Fruit fly (Drosophila melanogaster) whole organism, embryonic: ENCODE results near the gene CG11294.

ENCODE experiments used
- Aef1 ChIP-seq: fragments of 200-800 bp; sonication (Bioruptor generic); IDR thresholded peaks from 3 replicates; pipeline ENCODE4 v1.3.6; 2022; ENCODE audit warnings: missing biosample characterization, missing genetic modification characterization
- Atf-2 ChIP-seq: fragments of 200-800 bp; sonication (Bioruptor generic); optimal IDR thresholded peaks from 2 replicates; lab custom pipeline; 2016; ENCODE audit warnings: missing biosample characterization, missing genetic modification characterization
- CG11456 ChIP-seq: fragments of 200-800 bp; sonication (Bioruptor generic); IDR thresholded peaks from 3 replicates; pipeline ENCODE4 v1.3.6; 2022; ENCODE audit warnings: missing biosample characterization, missing genetic modification characterization
- CG12391 ChIP-seq: fragments of 200-800 bp; sonication (Bioruptor generic); optimal IDR thresholded peaks from 3 replicates; lab custom pipeline; 2018; ENCODE audit warnings: missing biosample characterization, mild to moderate bottlenecking, missing genetic modification characterization, moderate library complexity
- CG13287 ChIP-seq: fragments of 200-800 bp; sonication (Bioruptor generic); IDR thresholded peaks from 2 replicates; pipeline ENCODE4 v1.3.6; 2022; ENCODE audit warnings: missing biosample characterization, missing genetic modification characterization; ENCODE audit not compliant: partially characterized antibody
- CG14710 ChIP-seq: fragments of 200-800 bp; sonication (Bioruptor generic); optimal IDR thresholded peaks from 3 replicates; lab custom pipeline; 2019; ENCODE audit warnings: missing biosample characterization, mild to moderate bottlenecking, missing genetic modification characterization, moderate library complexity
- CG15011 ChIP-seq: fragments of 200-800 bp; sonication (Bioruptor generic); optimal IDR thresholded peaks from 3 replicates; lab custom pipeline; 2018; ENCODE audit warnings: missing biosample characterization, mild to moderate bottlenecking, missing genetic modification characterization
- CG15514 ChIP-seq: fragments of 200-800 bp; sonication (Bioruptor generic); optimal IDR thresholded peaks from 3 replicates; lab custom pipeline; 2017; ENCODE audit warnings: missing biosample characterization, missing genetic modification characterization, mild to moderate bottlenecking, moderate library complexity, missing genetic modification reagents
- CG17186 ChIP-seq: fragments of 200-800 bp; sonication (Bioruptor generic); optimal IDR thresholded peaks from 3 replicates; lab custom pipeline; 2017; ENCODE audit warnings: missing biosample characterization, missing genetic modification reagents, missing genetic modification characterization
- CG31388 ChIP-seq: fragments of 200-800 bp; sonication (Bioruptor generic); optimal IDR thresholded peaks from 2 replicates; lab custom pipeline; 2016; ENCODE audit warnings: missing biosample characterization, missing genetic modification characterization
- CG32767 ChIP-seq: fragments of 200-800 bp; sonication (Bioruptor generic); IDR thresholded peaks from 2 replicates; pipeline ENCODE4 v1.3.6; 2022; ENCODE audit warnings: missing biosample characterization, missing genetic modification characterization
- CG3995 ChIP-seq: fragments of 200-800 bp; sonication (Bioruptor generic); optimal IDR thresholded peaks from 3 replicates; lab custom pipeline; 2016; ENCODE audit warnings: missing biosample characterization, missing genetic modification characterization
- CG4282 ChIP-seq: fragments of 200-800 bp; sonication (Bioruptor generic); optimal IDR thresholded peaks from 2 replicates; lab custom pipeline; 2016; ENCODE audit warnings: missing biosample characterization, missing genetic modification characterization
- CG4424 ChIP-seq: fragments of 200-800 bp; sonication (Bioruptor generic); optimal IDR thresholded peaks from 3 replicates; lab custom pipeline; 2016; ENCODE audit warnings: missing biosample characterization, missing genetic modification characterization
- CG9797 ChIP-seq: fragments of 200-800 bp; sonication (Bioruptor generic); optimal IDR thresholded peaks from 3 replicates; lab custom pipeline; 2018; ENCODE audit warnings: missing biosample characterization, mild to moderate bottlenecking, missing genetic modification characterization
- Dll ChIP-seq: fragments of 200-800 bp; sonication (Bioruptor generic); IDR thresholded peaks from 4 replicates; pipeline ENCODE4 v1.3.6; 2022; ENCODE audit warnings: missing biosample characterization, missing genetic modification characterization; ENCODE audit not compliant: partially characterized antibody
- Dp ChIP-seq: fragments of 200-800 bp; sonication (Bioruptor generic); optimal IDR thresholded peaks from 2 replicates; lab custom pipeline; 2018; ENCODE audit warnings: missing biosample characterization, mild to moderate bottlenecking, missing genetic modification characterization, moderate library complexity
- E2f1 ChIP-seq: fragments of 200-800 bp; sonication (Bioruptor generic); IDR thresholded peaks from 2 replicates; pipeline ENCODE4 v1.3.6; 2022; ENCODE audit warnings: missing biosample characterization, missing genetic modification characterization
- Eip74EF ChIP-seq, 2 experiments: fragments of 200-800 bp in 1 of 2; fragments of >200 bp in 1 of 2; sonication (Bioruptor generic) in 1 of 2; optimal IDR thresholded peaks; 2 replicates each; lab custom pipeline; 2017 to 2019; ENCODE audit warnings: missing biosample characterization in 2 of 2, missing genetic modification characterization in 2 of 2, mild to moderate bottlenecking in 1 of 2, moderate library complexity in 1 of 2
- MESR4 ChIP-seq: fragments of 200-800 bp; sonication (Bioruptor generic); optimal IDR thresholded peaks from 2 replicates; lab custom pipeline; 2018; ENCODE audit warnings: missing biosample characterization, mild to moderate bottlenecking, missing genetic modification characterization, moderate library complexity
- Med ChIP-seq: fragments of 200-800 bp; sonication (Bioruptor generic); peaks from one replicate; lab custom pipeline; 2016; ENCODE audit warnings: missing biosample characterization, missing genetic modification characterization, mild to moderate bottlenecking, inconsistent platforms, moderate library complexity
- Nf-YA ChIP-seq: fragments of 200-800 bp; sonication (Bioruptor generic); IDR thresholded peaks from 2 replicates; pipeline ENCODE4 v1.3.6; 2022; ENCODE audit warnings: missing biosample characterization, missing genetic modification characterization
- Oli ChIP-seq: fragments of 200-800 bp; sonication (Bioruptor generic); optimal IDR thresholded peaks from 2 replicates; lab custom pipeline; 2018; ENCODE audit warnings: missing biosample characterization, mild to moderate bottlenecking, missing genetic modification characterization, moderate library complexity
- Sin3A ChIP-seq: fragments of >200 bp; optimal IDR thresholded peaks from 2 replicates; lab custom pipeline; 2018
- Vsx1 ChIP-seq: fragments of 200-800 bp; sonication (Bioruptor generic); optimal IDR thresholded peaks from 2 replicates; lab custom pipeline; 2017; ENCODE audit warnings: missing biosample characterization, mild to moderate bottlenecking, missing genetic modification characterization, missing genetic modification reagents
- ab ChIP-seq: fragments of 200-800 bp; sonication (Bioruptor generic); optimal IDR thresholded peaks from 2 replicates; lab custom pipeline; 2016; ENCODE audit warnings: missing biosample characterization, missing genetic modification characterization
- amos ChIP-seq: fragments of 200-800 bp; sonication (Bioruptor generic); IDR thresholded peaks from 2 replicates; pipeline ENCODE4 v1.3.6; 2022; ENCODE audit warnings: missing biosample characterization, missing genetic modification characterization; ENCODE audit not compliant: partially characterized antibody
- ase ChIP-seq: fragments of 200-800 bp; sonication (Bioruptor generic); IDR thresholded peaks from 3 replicates; pipeline ENCODE4 v1.3.6; 2022; ENCODE audit warnings: missing biosample characterization, missing genetic modification characterization
- bcd ChIP-seq: fragments of 200-800 bp; sonication (Bioruptor generic); optimal IDR thresholded peaks from 2 replicates; lab custom pipeline; 2017; ENCODE audit warnings: missing biosample characterization, mild to moderate bottlenecking, missing genetic modification characterization
- chm ChIP-seq: fragments of 200-800 bp; sonication (Bioruptor generic); IDR thresholded peaks from 2 replicates; pipeline ENCODE4 v1.3.6; 2022; ENCODE audit warnings: missing biosample characterization, missing genetic modification characterization
- cwo ChIP-seq: fragments of 200-800 bp; sonication (Bioruptor generic); optimal IDR thresholded peaks from 3 replicates; lab custom pipeline; 2017; ENCODE audit warnings: missing biosample characterization, missing genetic modification characterization, mild to moderate bottlenecking, moderate library complexity, missing genetic modification reagents
- emc ChIP-seq: fragments of 200-800 bp; sonication (Bioruptor generic); optimal IDR thresholded peaks from 2 replicates; lab custom pipeline; 2016; ENCODE audit warnings: missing biosample characterization, missing genetic modification characterization
- en ChIP-seq: fragments of 200-800 bp; sonication (Bioruptor generic); optimal IDR thresholded peaks from 2 replicates; lab custom pipeline; 2016; ENCODE audit warnings: missing biosample characterization, missing genetic modification characterization
- eve ChIP-seq, 2 experiments: fragments of >200 bp; optimal IDR thresholded peaks; 2 replicates each; lab custom pipeline; 2017; ENCODE audit warnings: missing biosample characterization in 2 of 2, missing genetic modification characterization in 2 of 2
- exex ChIP-seq: fragments of 200-800 bp; sonication (Bioruptor generic); optimal IDR thresholded peaks from 4 replicates; lab custom pipeline; 2018; ENCODE audit warnings: missing biosample characterization, mild to moderate bottlenecking, missing genetic modification characterization, moderate library complexity
- gfzf ChIP-seq: fragments of 200-800 bp; sonication (Bioruptor generic); optimal IDR thresholded peaks from 2 replicates; lab custom pipeline; 2016; ENCODE audit warnings: missing biosample characterization, mild to moderate bottlenecking, missing genetic modification characterization, moderate library complexity
- h ChIP-seq: fragments of >200 bp; optimal IDR thresholded peaks from 2 replicates; lab custom pipeline; 2017
- hb ChIP-seq: fragments of 200-800 bp; sonication (Bioruptor generic); IDR thresholded peaks from 3 replicates; pipeline ENCODE4 v1.3.6; 2022; ENCODE audit warnings: missing biosample characterization, missing genetic modification characterization; ENCODE audit not compliant: partially characterized antibody
- hkb ChIP-seq, 2 experiments: fragments of 200-800 bp in 1 of 2; fragments of >200 bp in 1 of 2; sonication (Bioruptor generic) in 1 of 2; IDR thresholded peaks in 1 of 2; optimal IDR thresholded peaks in 1 of 2; 2 replicates each; pipeline versions ENCODE4 v1.3.6 to Lab custom; 2017 to 2022; ENCODE audit warnings: missing biosample characterization in 1 of 2, missing genetic modification characterization in 1 of 2
- kay ChIP-seq: fragments of 200-800 bp; sonication (Bioruptor generic); optimal IDR thresholded peaks from 2 replicates; lab custom pipeline; 2016; ENCODE audit warnings: missing biosample characterization, missing genetic modification characterization
- kni ChIP-seq: fragments of 200-800 bp; sonication (Bioruptor generic); optimal IDR thresholded peaks from 3 replicates; lab custom pipeline; 2017; ENCODE audit warnings: mild to moderate bottlenecking, missing biosample characterization, missing genetic modification reagents, missing genetic modification characterization
- pnt ChIP-seq: fragments of 200-800 bp; sonication (Bioruptor generic); optimal IDR thresholded peaks from 3 replicates; lab custom pipeline; 2016; ENCODE audit warnings: missing biosample characterization, missing genetic modification characterization
- rib ChIP-seq: fragments of 200-800 bp; sonication (Bioruptor generic); IDR thresholded peaks from 2 replicates; pipeline ENCODE4 v1.3.6; 2022; ENCODE audit warnings: missing biosample characterization, missing genetic modification characterization
- row ChIP-seq: fragments of 200-800 bp; sonication (Bioruptor generic); IDR thresholded peaks from 3 replicates; pipeline ENCODE4 v1.3.6; 2022; ENCODE audit warnings: missing biosample characterization, missing genetic modification characterization
- salm ChIP-seq: fragments of 200-800 bp; sonication (Bioruptor generic); optimal IDR thresholded peaks from 2 replicates; lab custom pipeline; 2018; ENCODE audit warnings: missing biosample characterization, mild to moderate bottlenecking, missing genetic modification characterization
- sim ChIP-seq: fragments of 200-800 bp; sonication (Bioruptor generic); IDR thresholded peaks from 2 replicates; pipeline ENCODE4 v1.3.6; 2022; ENCODE audit warnings: missing biosample characterization, missing genetic modification characterization
- sug ChIP-seq: fragments of 200-800 bp; optimal IDR thresholded peaks from 2 replicates; lab custom pipeline; 2019; ENCODE audit warnings: missing biosample characterization, mild to moderate bottlenecking, missing genetic modification characterization, moderate library complexity
- tll ChIP-seq, 2 experiments: fragments of 200-800 bp in 1 of 2; fragments of >200 bp in 1 of 2; sonication (Bioruptor generic) in 1 of 2; optimal IDR thresholded peaks; 2 replicates each; lab custom pipeline; 2017 to 2019; ENCODE audit warnings: missing biosample characterization in 2 of 2, missing genetic modification characterization in 2 of 2, mild to moderate bottlenecking in 1 of 2, moderate library complexity in 1 of 2
- tx ChIP-seq: fragments of 200-800 bp; sonication (Bioruptor generic); optimal IDR thresholded peaks from 2 replicates; lab custom pipeline; 2016; ENCODE audit warnings: missing biosample characterization, missing genetic modification characterization
- zf30C ChIP-seq: fragments of 200-800 bp; sonication (Bioruptor generic); optimal IDR thresholded peaks from 3 replicates; lab custom pipeline; 2018; ENCODE audit warnings: missing biosample characterization, mild to moderate bottlenecking, missing genetic modification characterization

CG11294 gene

DNA sequence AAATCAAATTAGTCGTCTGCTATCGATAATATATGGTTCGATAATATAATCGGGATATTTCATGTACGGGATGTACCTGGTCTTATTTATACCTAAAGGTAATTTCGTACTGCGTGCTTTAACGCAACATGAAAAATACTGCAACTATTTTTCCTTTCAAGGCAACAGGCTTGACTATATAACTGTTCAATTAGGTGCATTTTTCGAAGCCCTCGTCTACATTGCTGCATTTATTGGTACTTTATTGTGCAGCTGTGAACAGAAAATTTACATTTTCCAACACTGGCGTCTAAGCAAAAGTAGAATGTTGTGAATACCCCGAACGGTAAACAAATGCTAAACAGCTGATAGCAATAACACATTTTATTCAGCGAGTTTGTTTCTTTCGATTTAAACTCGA is 3.4 kb downstream of the CG11294 start, which contains the start of the genes Ppt1 and Ogg1 (continued):
- TF ChIP-seq tll (GFP tag; optimal IDR thresholded peaks at IDR 0.05; lab: Kevin White, UChicago), result no peak
- no peak for TF ChIP-seq Eip74EF (GFP tag; optimal IDR thresholded peaks at IDR 0.05; lab: Kevin White, UChicago)
- peak in 1 of 2 experiments; percentile 87 for TF ChIP-seq eve (GFP tag; optimal IDR thresholded peaks at IDR 0.05; lab: Kevin White, UChicago)
- TF ChIP-seq CG4282 (GFP tag; lab: Kevin White, UChicago), result peak; percentile 35
- no peak for TF ChIP-seq salm (tag; lab: Kevin White, UChicago)
- no peak for TF ChIP-seq hb
- peak; percentile 61 for TF ChIP-seq tx (GFP tag; lab: Kevin White, UChicago)
- no peak for TF ChIP-seq zf30C
- no peak; the same call in 2 of the 3 replicates for TF ChIP-seq ase (GFP tag; lab: Robert Waterston, UW)
- TF ChIP-seq hkb (optimal IDR thresholded peaks at IDR 0.05; lab: Kevin White, UChicago), result no peak
- TF ChIP-seq hkb (GFP tag; IDR thresholded peaks at IDR 0.05; lab: Robert Waterston, UW), result peak; percentile 61; the same call in 1 of the 2 replicates
- TF ChIP-seq h (lab: Kevin White, UChicago), result no peak
- no peak for TF ChIP-seq bcd
- TF ChIP-seq Sin3A (lab: Kevin White, UChicago), result peak; percentile 36
- TF ChIP-seq CG9797 (GFP tag; lab: Kevin White, UChicago), result peak; percentile 8
- peak; percentile 30 for TF ChIP-seq MESR4 (GFP tag; lab: Kevin White, UChicago)
- peak; percentile 95 for TF ChIP-seq Med (GFP tag; lab: Kevin White, UChicago)
- peak; percentile 73 for TF ChIP-seq CG13287 (GFP tag; lab: Robert Waterston, UW)
- no peak for TF ChIP-seq CG15011
- TF ChIP-seq CG11456 (GFP tag; lab: Robert Waterston, UW), result no peak
- TF ChIP-seq CG4424 (GFP tag; lab: Kevin White, UChicago), result peak; percentile 57
- TF ChIP-seq CG32767 (GFP tag; lab: Robert Waterston, UW), result no peak
- peak; percentile 49 for TF ChIP-seq CG17186 (GFP tag; lab: Kevin White, UChicago)
- TF ChIP-seq CG12391, result peak; percentile 69
- TF ChIP-seq E2f1 (GFP tag; lab: Robert Waterston, UW), result no peak
- TF ChIP-seq rib, result peak; percentile 26; the same call in 1 of the 2 replicates
- peak; percentile 1 for TF ChIP-seq cwo
- TF ChIP-seq gfzf (GFP tag; lab: Kevin White, UChicago), result peak; percentile 54
- peak; percentile 23 for TF ChIP-seq CG3995 (GFP tag; lab: Kevin White, UChicago)
- peak; percentile 53 for TF ChIP-seq en (GFP tag; lab: Kevin White, UChicago)
- TF ChIP-seq chm (GFP tag; lab: Robert Waterston, UW), result no peak
- TF ChIP-seq ab (GFP tag; lab: Kevin White, UChicago), result no peak
- TF ChIP-seq Aef1, result 0 out of 3 replicates have a peak, but pooled peaks have one; percentile 10
- peak; percentile 67 for TF ChIP-seq CG14710 (tag; lab: Kevin White, UChicago)
- TF ChIP-seq Nf-YA (GFP tag; lab: Robert Waterston, UW), result no peak
- TF ChIP-seq CG31388 (GFP tag; lab: Kevin White, UChicago), result no peak
- TF ChIP-seq emc (GFP tag; lab: Kevin White, UChicago), result no peak
- TF ChIP-seq pnt (GFP tag; lab: Kevin White, UChicago), result peak; percentile 51
- TF ChIP-seq kni (GFP tag; lab: Kevin White, UChicago), result no peak
- peak; percentile 41 for TF ChIP-seq Dp (GFP tag; lab: Kevin White, UChicago)
- TF ChIP-seq sug, result peak; percentile 60
- TF ChIP-seq Atf-2 (GFP tag; lab: Kevin White, UChicago), result peak; percentile 53
- TF ChIP-seq row, result peak; percentile 89
- no peak for TF ChIP-seq Vsx1 (GFP tag; lab: Kevin White, UChicago)
- peak; percentile 14 for TF ChIP-seq Oli (tag; lab: Kevin White, UChicago)
- peak; percentile 22 for TF ChIP-seq exex (tag; lab: Kevin White, UChicago)
- peak; percentile 75 for TF ChIP-seq Dll (GFP tag; lab: Robert Waterston, UW)
- no peak for TF ChIP-seq kay
- peak; percentile 44; the same call in 1 of the 2 replicates for TF ChIP-seq amos (GFP tag; lab: Robert Waterston, UW)
- TF ChIP-seq CG15514 (GFP tag; lab: Kevin White, UChicago), result peak; percentile 83
- TF ChIP-seq sim (GFP tag; lab: Robert Waterston, UW), result no peak
